Fruit fly (Drosophila melanogaster): ENCODE data around the gene CG12522.
"Not testable (repeated sequence)": the region's sequence is repeated elsewhere in the genome, so short reads cannot be mapped to it uniquely, and the experiment has no call there.

CG12522 gene

dm6 chr3L:11124439-11124838 lies 16.4 kb downstream of the CG12522 start:
- TF ChIP-seq ttk (optimal IDR thresholded peaks at IDR 0.05) (no peak), insv (optimal IDR thresholded peaks at IDR 0.05) (no peak), Sin3A (optimal IDR thresholded peaks at IDR 0.05) (no peak), Myc (optimal IDR thresholded peaks at IDR 0.05) (no peak), h (optimal IDR thresholded peaks at IDR 0.05) (no peak), psq (optimal IDR thresholded peaks at IDR 0.05) (no peak)

dm6 chr3L:11124841-11125240 lies 16.8 kb downstream of the CG12522 start:
- TF ChIP-seq Sin3A (optimal IDR thresholded peaks at IDR 0.05) (no peak), h (optimal IDR thresholded peaks at IDR 0.05) (no peak), insv (optimal IDR thresholded peaks at IDR 0.05) (no peak), psq (optimal IDR thresholded peaks at IDR 0.05) (no peak), ttk (optimal IDR thresholded peaks at IDR 0.05) (no peak), Myc (optimal IDR thresholded peaks at IDR 0.05) (no peak)

- no peak for TF ChIP-seq psq (optimal IDR thresholded peaks at IDR 0.05)
- no peak for TF ChIP-seq h (optimal IDR thresholded peaks at IDR 0.05)
- no peak for TF ChIP-seq Myc (optimal IDR thresholded peaks at IDR 0.05)
- no peak for TF ChIP-seq ttk (optimal IDR thresholded peaks at IDR 0.05)
- no peak for TF ChIP-seq insv (optimal IDR thresholded peaks at IDR 0.05)
- TF ChIP-seq Sin3A (optimal IDR thresholded peaks at IDR 0.05), result no peak
These were observed 17.8 kb downstream of the CG12522 start for dm6 chr3L:11125636-11126532.

dm6 chr3L:11130535-11130934 lies 22.5 kb downstream of the CG12522 start, which contains the start of gene nol:
TSS of gene nol (plus strand) at chr3L:11130835.
- TF ChIP-seq Myc (optimal IDR thresholded peaks at IDR 0.05) (no peak), psq (optimal IDR thresholded peaks at IDR 0.05) (no peak), insv (optimal IDR thresholded peaks at IDR 0.05) (no peak), h (optimal IDR thresholded peaks at IDR 0.05) (no peak), Sin3A (optimal IDR thresholded peaks at IDR 0.05) (no peak), ttk (optimal IDR thresholded peaks at IDR 0.05) (no peak)

DNA sequence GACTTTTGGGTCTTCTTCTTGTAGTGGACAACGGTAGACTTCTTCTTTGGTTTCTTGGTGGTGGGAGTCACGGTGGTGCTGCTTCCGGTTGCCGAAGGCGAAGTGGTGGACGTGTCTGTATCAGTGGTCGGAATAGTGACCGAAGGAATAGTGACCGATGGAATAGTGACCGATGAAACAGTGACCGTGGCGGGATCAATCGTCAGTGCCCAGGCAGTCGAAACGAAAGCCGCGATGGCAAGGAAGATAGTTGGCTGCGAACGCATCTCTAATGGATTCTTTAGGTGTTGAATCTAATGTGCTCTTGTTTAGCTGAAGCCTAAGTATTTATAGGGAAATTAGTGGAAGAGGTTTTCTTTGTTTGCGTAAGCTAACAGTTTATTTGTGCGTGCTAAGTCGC lies 24.0 kb downstream of the CG12522 start, which contains the start of gene CG32074:
Gene CG32074, minus strand, starts transcription at position 268 of the 400 bp plus-strand sequence.
- not testable (repeated sequence) for TF ChIP-seq Sin3A, h, psq (optimal IDR thresholded peaks at IDR 0.05)

DNA sequence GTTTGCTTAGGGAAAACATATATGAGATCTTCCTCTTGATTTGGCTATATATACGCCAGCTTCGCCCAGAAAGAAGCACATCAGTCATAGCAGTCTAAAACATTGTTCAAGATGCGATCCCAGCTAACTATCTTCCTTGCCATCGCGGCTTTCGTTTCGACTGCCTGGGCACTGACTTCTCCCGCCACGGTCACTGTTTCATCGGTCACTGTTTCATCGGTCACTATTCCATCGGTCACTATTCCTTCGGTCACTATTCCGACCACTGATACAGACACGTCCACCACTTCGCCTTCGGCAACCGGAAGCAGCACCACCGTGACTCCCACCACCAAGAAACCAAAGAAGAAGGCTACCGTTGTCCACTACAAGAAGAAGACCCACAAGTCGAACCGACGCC lies 26.9 kb downstream of the CG12522 start, which contains the start of gene CG14143:
Gene CG14143, plus strand, starts transcription at position 102 of the 400 bp plus-strand sequence.
- not testable (repeated sequence) for TF ChIP-seq Myc, h, Sin3A (optimal IDR thresholded peaks at IDR 0.05)

- TF ChIP-seq insv (optimal IDR thresholded peaks at IDR 0.05) (no peak), h (optimal IDR thresholded peaks at IDR 0.05) (no peak), ttk (optimal IDR thresholded peaks at IDR 0.05) (no peak), Myc (optimal IDR thresholded peaks at IDR 0.05) (no peak)
These were observed 27.8 kb downstream of the CG12522 start, which contains the start of gene IRSp53 for dm6 chr3L:11135846-11136245. TSS of gene IRSp53 (plus strand) at chr3L:11136049.

- no peak for TF ChIP-seq ttk (optimal IDR thresholded peaks at IDR 0.05)
- TF ChIP-seq Myc (optimal IDR thresholded peaks at IDR 0.05), result no peak
- TF ChIP-seq insv (optimal IDR thresholded peaks at IDR 0.05), result no peak
- no peak for TF ChIP-seq psq (optimal IDR thresholded peaks at IDR 0.05)
- no peak for TF ChIP-seq h (optimal IDR thresholded peaks at IDR 0.05)
- no peak for TF ChIP-seq Sin3A (optimal IDR thresholded peaks at IDR 0.05)
These were observed 28.3 kb downstream of the CG12522 start for dm6 chr3L:11136349-11136748.

- TF ChIP-seq h (optimal IDR thresholded peaks at IDR 0.05) (no peak), Sin3A (optimal IDR thresholded peaks at IDR 0.05) (no peak), psq (optimal IDR thresholded peaks at IDR 0.05) (no peak), insv (optimal IDR thresholded peaks at IDR 0.05) (no peak), ttk (optimal IDR thresholded peaks at IDR 0.05) (no peak), Myc (optimal IDR thresholded peaks at IDR 0.05) (no peak)
These were observed 30.8 kb downstream of the CG12522 start for dm6 chr3L:11138862-11139261.

- no peak for TF ChIP-seq ttk (optimal IDR thresholded peaks at IDR 0.05)
- TF ChIP-seq Sin3A (optimal IDR thresholded peaks at IDR 0.05), result no peak
- no peak for TF ChIP-seq psq (optimal IDR thresholded peaks at IDR 0.05)
- no peak for TF ChIP-seq insv (optimal IDR thresholded peaks at IDR 0.05)
- TF ChIP-seq h (optimal IDR thresholded peaks at IDR 0.05), result no peak
- no peak for TF ChIP-seq Myc (optimal IDR thresholded peaks at IDR 0.05)
These were observed 37.0 kb downstream of the CG12522 start for dm6 chr3L:11145065-11145464.

dm6 chr3L:11147675-11148074 lies 39.6 kb downstream of the CG12522 start:
- TF ChIP-seq ttk (optimal IDR thresholded peaks at IDR 0.05) (no peak), insv (optimal IDR thresholded peaks at IDR 0.05) (no peak), h (optimal IDR thresholded peaks at IDR 0.05) (no peak), Sin3A (optimal IDR thresholded peaks at IDR 0.05) (no peak), psq (optimal IDR thresholded peaks at IDR 0.05) (no peak), Myc (optimal IDR thresholded peaks at IDR 0.05) (no peak)

DNA sequence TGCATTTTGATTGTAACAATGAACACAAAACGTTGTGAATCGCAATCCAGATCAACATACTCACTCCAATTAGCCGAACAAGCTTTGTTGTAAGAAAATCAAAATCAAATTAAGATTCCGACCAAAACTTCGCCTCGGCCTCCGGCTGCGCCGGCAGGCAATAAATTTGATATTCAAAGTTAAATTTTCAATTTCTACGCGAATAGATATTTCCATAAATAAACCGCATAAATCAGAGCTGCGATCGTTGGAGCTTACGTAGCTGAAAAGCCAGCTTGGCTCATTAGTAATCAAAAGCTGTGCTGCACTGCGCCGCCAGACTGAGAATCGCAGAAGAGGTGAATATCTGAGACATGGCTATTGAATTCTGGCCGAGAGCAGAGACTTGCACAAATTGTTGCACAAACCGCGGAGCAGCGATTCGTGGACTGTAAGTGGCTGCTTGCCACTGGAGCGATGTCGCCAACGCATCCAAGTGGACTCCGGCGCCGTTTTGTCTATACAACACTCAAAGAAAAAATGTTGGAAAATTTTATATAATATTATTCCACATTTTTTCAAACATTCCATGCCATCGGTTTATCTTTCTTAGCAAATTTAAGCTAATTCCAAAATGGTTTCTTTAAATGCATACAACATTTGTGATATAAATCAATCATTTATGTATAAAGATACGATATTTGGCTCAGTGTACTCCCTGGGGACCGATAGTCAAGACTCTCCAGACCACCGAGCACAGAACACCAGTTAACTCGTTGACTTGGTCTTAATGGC lies 40.6 kb downstream of the CG12522 start:
- TF ChIP-seq psq (optimal IDR thresholded peaks at IDR 0.05) (no peak), ttk (optimal IDR thresholded peaks at IDR 0.05) (no peak), insv (optimal IDR thresholded peaks at IDR 0.05) (no peak)
